Worm (Caenorhabditis elegans) whole organism, young adult: ENCODE measurements around the gene F22B5.6.

Experiments
- B0336.3 ChIP-seq: fragments of 200-800 bp; sonication (Bioruptor generic); IDR thresholded peaks from 2 replicates; pipeline ENCODE4 v1.3.6; 2022; ENCODE audit warnings: missing genetic modification characterization, missing compliant biosample characterization
- C17E4.6 ChIP-seq: fragments of 200-800 bp; sonication (Bioruptor generic); IDR thresholded peaks from 2 replicates; pipeline ENCODE4 v1.3.6; 2022; ENCODE audit warnings: missing genetic modification reagents, missing genetic modification characterization, missing compliant biosample characterization
- F52B5.7 ChIP-seq: sonication (generic microtip); optimal IDR thresholded peaks from 2 replicates; lab custom pipeline; 2016; ENCODE audit warnings: mild to moderate bottlenecking, missing genetic modification characterization, missing compliant biosample characterization
- efl-1 ChIP-seq: fragments of 150-350 bp; optimal IDR thresholded peaks from 2 replicates; lab custom pipeline; 2014; ENCODE audit warnings: missing biosample characterization, missing genetic modification reagents, missing genetic modification characterization
- lin-26 ChIP-seq: fragments of 200-800 bp; sonication (Bioruptor generic); IDR thresholded peaks from 2 replicates; pipeline ENCODE4 v1.3.6; 2022; ENCODE audit warnings: missing genetic modification reagents, missing genetic modification characterization, missing compliant biosample characterization
- pbrm-1 ChIP-seq: fragments of 200-800 bp; sonication (Bioruptor generic); IDR thresholded peaks from 2 replicates; pipeline ENCODE4 v1.3.6; 2022; ENCODE audit warnings: missing genetic modification reagents, missing genetic modification characterization, missing compliant biosample characterization
- pha-4 ChIP-seq: fragments of 150-350 bp; sonication (generic microtip); optimal IDR thresholded peaks from 2 replicates; lab custom pipeline; 2014; ENCODE audit warnings: missing biosample characterization, missing genetic modification reagents, missing genetic modification characterization
- snpc-4 ChIP-seq, 5 experiments: fragments of 150-350 bp in 1 of 5; sonication (generic microtip) in 4 of 5; optimal IDR thresholded peaks; 2 replicates each; lab custom pipeline; 2014 to 2018; ENCODE audit warnings: missing genetic modification characterization in 5 of 5, missing biosample characterization in 3 of 5, antibody characterized with exemption in 2 of 5, mild to moderate bottlenecking in 2 of 5, missing compliant biosample characterization in 2 of 5, missing genotype in 2 of 5, moderate library complexity in 2 of 5, missing genetic modification reagents in 1 of 5
- xnd-1 ChIP-seq: sonication (generic microtip); optimal IDR thresholded peaks from 2 replicates; lab custom pipeline; 2016; ENCODE audit warnings: missing genotype, missing genetic modification reagents, missing genetic modification characterization, missing compliant biosample characterization

DNA sequence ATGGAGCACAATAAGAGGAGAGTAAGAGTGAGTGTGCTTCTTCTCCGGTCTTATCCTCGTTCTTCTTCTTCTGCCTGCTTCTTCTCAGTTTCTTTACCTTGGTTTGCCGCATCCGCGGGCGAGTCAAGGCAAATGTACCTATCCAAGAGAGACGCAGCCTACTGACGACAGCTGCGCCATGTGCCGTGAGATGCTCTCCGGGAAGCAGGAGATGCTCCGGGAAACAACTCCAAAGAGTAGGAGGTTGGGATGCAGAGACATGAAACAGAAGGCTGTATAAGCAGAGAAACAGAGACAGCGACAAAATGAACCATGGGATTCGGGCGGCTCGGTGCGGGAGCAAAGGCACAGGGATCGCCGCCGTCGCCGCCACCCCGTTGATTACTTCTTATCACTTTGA is 43.0 kb upstream of the F22B5.6 start:
- TF ChIP-seq xnd-1 (tag; lab: Kevin White, UChicago): no peak
- no peak for TF ChIP-seq snpc-4 (GFP tag; optimal IDR thresholded peaks at IDR 0.05; lab: Kevin White, UChicago)
- no peak for TF ChIP-seq snpc-4 (tag; optimal IDR thresholded peaks at IDR 0.05; lab: Kevin White, UChicago)
- TF ChIP-seq C17E4.6 (GFP tag; lab: Robert Waterston, UW): no peak
- TF ChIP-seq F52B5.7: no peak
- TF ChIP-seq B0336.3 (GFP tag; lab: Robert Waterston, UW): no peak
- TF ChIP-seq pha-4 (tag; lab: Kevin White, UChicago): no peak
- no peak for TF ChIP-seq lin-26 (GFP tag; lab: Robert Waterston, UW)
- no peak for TF ChIP-seq efl-1 (GFP tag; lab: Kevin White, UChicago)
- no peak for TF ChIP-seq pbrm-1
